Worm (Caenorhabditis elegans) whole organism, L4 larva: ENCODE results near the gene plk-3.

Experiments
- ZK546.5 ChIP-seq, 2 experiments: sonication (generic microtip); optimal IDR thresholded peaks; 2 replicates each; lab custom pipeline; 2017; ENCODE audit warnings: missing biosample characterization in 2 of 2, missing genetic modification characterization in 2 of 2
- ceh-82 ChIP-seq: sonication (generic microtip); optimal IDR thresholded peaks from 2 replicates; lab custom pipeline; 2017; ENCODE audit warnings: missing biosample characterization, missing genetic modification characterization
- egl-27 ChIP-seq: sonication (generic microtip); optimal IDR thresholded peaks from 3 replicates; lab custom pipeline; 2017; ENCODE audit warnings: missing biosample characterization, missing genetic modification reagents, missing genetic modification characterization
- lin-13 ChIP-seq: fragments of 150-350 bp; optimal IDR thresholded peaks from 2 replicates; lab custom pipeline; 2014; ENCODE audit warnings: missing biosample characterization, missing genetic modification reagents, missing genetic modification characterization
- lin-39 ChIP-seq: fragments of 150-350 bp; optimal IDR thresholded peaks from 2 replicates; lab custom pipeline; 2014; ENCODE audit warnings: missing biosample characterization, missing genetic modification reagents, missing genetic modification characterization
- lir-3 ChIP-seq: sonication (generic microtip); optimal IDR thresholded peaks from 2 replicates; lab custom pipeline; 2016; ENCODE audit warnings: mild to moderate bottlenecking, missing genetic modification characterization, missing compliant biosample characterization
- nhr-237 ChIP-seq: sonication (generic microtip); optimal IDR thresholded peaks from 2 replicates; lab custom pipeline; 2017; ENCODE audit warnings: missing biosample characterization, missing genetic modification characterization
- nhr-25 ChIP-seq: sonication (generic microtip); optimal IDR thresholded peaks from 2 replicates; lab custom pipeline; 2017; ENCODE audit warnings: missing genetic modification characterization, mild to moderate bottlenecking, missing compliant biosample characterization, antibody characterized with exemption, moderate library complexity, borderline replicate concordance; ENCODE audit not compliant: insufficient read depth
- nhr-77 ChIP-seq: fragments of 150-350 bp; optimal IDR thresholded peaks from 2 replicates; lab custom pipeline; 2014; ENCODE audit warnings: missing biosample characterization, missing genetic modification characterization
- saeg-2 ChIP-seq: fragments of 200-800 bp; sonication (Bioruptor generic); IDR thresholded peaks from 2 replicates; pipeline ENCODE4 v1.3.6; 2022; ENCODE audit warnings: missing genetic modification reagents, missing genetic modification characterization, missing compliant biosample characterization
- spr-3 ChIP-seq: fragments of 200-800 bp; sonication (Bioruptor generic); optimal IDR thresholded peaks from 2 replicates; lab custom pipeline; 2018; ENCODE audit warnings: mild to moderate bottlenecking, missing genetic modification characterization, missing compliant biosample characterization
- tra-1 ChIP-seq: fragments of 200-800 bp; sonication (Bioruptor generic); IDR thresholded peaks from 2 replicates; pipeline ENCODE4 v1.3.6; 2022; ENCODE audit warnings: missing genetic modification reagents, missing genetic modification characterization, missing compliant biosample characterization
- vab-7 ChIP-seq: fragments of 200-800 bp; sonication (Bioruptor generic); IDR thresholded peaks from 2 replicates; pipeline ENCODE4 v1.3.6; 2022; ENCODE audit warnings: missing genetic modification reagents, missing genetic modification characterization, missing compliant biosample characterization
- ztf-11 ChIP-seq: fragments of 150-350 bp; optimal IDR thresholded peaks from 2 replicates; lab custom pipeline; 2014; ENCODE audit warnings: missing biosample characterization, missing genetic modification characterization

DNA sequence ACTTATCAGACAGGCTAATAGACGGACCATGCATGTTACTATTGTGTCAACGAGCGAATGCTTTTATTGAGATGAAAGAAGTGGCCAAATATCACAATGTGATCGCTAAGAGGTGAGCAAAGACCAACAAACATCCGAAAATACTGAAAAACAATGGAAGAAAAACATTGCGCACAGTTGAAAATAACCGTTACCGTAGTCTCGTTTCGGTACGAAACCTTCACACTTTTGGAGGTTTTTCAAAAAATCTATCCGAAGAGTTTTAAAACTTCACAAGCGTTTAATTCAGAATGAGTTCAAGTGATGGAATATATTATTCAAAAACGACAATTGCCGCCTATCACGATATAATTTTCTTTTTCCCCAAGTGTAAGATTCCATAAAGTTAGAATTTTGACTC is 35.8 kb upstream of the plk-3 start:
- no peak for TF ChIP-seq nhr-237 (tag; lab: Kevin White, UChicago)
- no peak for TF ChIP-seq lin-39 (tag; lab: Kevin White, UChicago)
- TF ChIP-seq saeg-2 (GFP tag; lab: Robert Waterston, UW) = no peak
- TF ChIP-seq nhr-77 (tag; lab: Kevin White, UChicago) = no peak
- no peak for TF ChIP-seq egl-27 (tag; lab: Kevin White, UChicago)
- TF ChIP-seq ZK546.5 (tag; optimal IDR thresholded peaks at IDR 0.05; lab: Kevin White, UChicago) = no peak
- no peak for TF ChIP-seq ztf-11
- TF ChIP-seq lir-3 (tag; lab: Kevin White, UChicago) = no peak
- TF ChIP-seq lin-13 = no peak
- no peak for TF ChIP-seq nhr-25
- no peak for TF ChIP-seq spr-3 (GFP tag; lab: Kevin White, UChicago)
- no peak for TF ChIP-seq vab-7 (GFP tag; lab: Robert Waterston, UW)
- no peak for TF ChIP-seq ceh-82 (tag; lab: Kevin White, UChicago)
- TF ChIP-seq tra-1 (GFP tag; lab: Robert Waterston, UW) = no peak
